Worm (Caenorhabditis elegans) whole organism, L4 larva: ENCODE results near the gene dcn-1.

ENCODE experiments used
- D1046.2 ChIP-seq: fragments of 200-800 bp; sonication (Bioruptor generic); IDR thresholded peaks from 2 replicates; pipeline ENCODE4 v1.3.6; 2022; ENCODE audit warnings: missing genetic modification characterization, missing compliant biosample characterization
- F49E8.2 ChIP-seq: sonication (generic microtip); optimal IDR thresholded peaks from 2 replicates; lab custom pipeline; 2016; ENCODE audit warnings: missing compliant biosample characterization, mild to moderate bottlenecking, missing genetic modification characterization, borderline replicate concordance
- T20F7.1 ChIP-seq: fragments of 200-800 bp; sonication (Bioruptor generic); optimal IDR thresholded peaks from 2 replicates; lab custom pipeline; 2018; ENCODE audit warnings: mild to moderate bottlenecking, missing genetic modification characterization, missing compliant biosample characterization
- T26A8.4 ChIP-seq: fragments of 200-800 bp; sonication (Bioruptor generic); IDR thresholded peaks from 2 replicates; pipeline ENCODE4 v1.3.6; 2022; ENCODE audit warnings: missing genetic modification characterization, missing compliant biosample characterization
- aha-1 ChIP-seq: fragments of 150-350 bp; peaks from one replicate; lab custom pipeline; 2014; ENCODE audit warnings: missing biosample characterization, missing genetic modification characterization
- attf-4 ChIP-seq: sonication (generic microtip); optimal IDR thresholded peaks from 3 replicates; lab custom pipeline; 2017; ENCODE audit warnings: missing biosample characterization, missing genetic modification characterization
- ceh-20 ChIP-seq: fragments of 200-800 bp; sonication (Bioruptor generic); IDR thresholded peaks from 2 replicates; pipeline ENCODE4 v1.3.6; 2022; ENCODE audit warnings: missing genetic modification reagents, missing genetic modification characterization, missing compliant biosample characterization
- ceh-28 ChIP-seq: fragments of 150-350 bp; optimal IDR thresholded peaks from 2 replicates; lab custom pipeline; 2014; ENCODE audit warnings: missing biosample characterization, missing genetic modification reagents, missing genetic modification characterization
- ceh-62 ChIP-seq: sonication (generic microtip); optimal IDR thresholded peaks from 2 replicates; lab custom pipeline; 2017; ENCODE audit warnings: missing biosample characterization, missing genetic modification characterization
- ceh-82 ChIP-seq: sonication (generic microtip); optimal IDR thresholded peaks from 2 replicates; lab custom pipeline; 2017; ENCODE audit warnings: missing biosample characterization, missing genetic modification characterization
- cey-2 ChIP-seq: sonication (generic microtip); optimal IDR thresholded peaks from 3 replicates; lab custom pipeline; 2017; ENCODE audit warnings: missing genetic modification characterization, mild to moderate bottlenecking, missing compliant biosample characterization, antibody characterized with exemption, borderline replicate concordance; ENCODE audit not compliant: insufficient read depth
- ctbp-1 ChIP-seq: fragments of 200-800 bp; sonication (Bioruptor generic); IDR thresholded peaks from 2 replicates; pipeline ENCODE4 v1.3.6; 2022; ENCODE audit warnings: missing genetic modification reagents, missing genetic modification characterization, missing compliant biosample characterization
- daf-16 ChIP-seq, 3 experiments: sonication (generic microtip); optimal IDR thresholded peaks; 2 replicates each; lab custom pipeline; 2016 to 2017; ENCODE audit warnings: missing genetic modification characterization in 3 of 3, missing genetic modification reagents in 3 of 3, mild to moderate bottlenecking in 2 of 3, missing compliant biosample characterization in 2 of 3, missing biosample characterization in 1 of 3, moderate library complexity in 1 of 3
- dmd-9 ChIP-seq: fragments of 200-800 bp; sonication (Bioruptor generic); IDR thresholded peaks from 2 replicates; pipeline ENCODE4 v1.3.6; 2022; ENCODE audit warnings: missing genetic modification reagents, missing genetic modification characterization, missing compliant biosample characterization
- dpl-1 ChIP-seq: fragments of 150-350 bp; optimal IDR thresholded peaks from 2 replicates; lab custom pipeline; 2014; ENCODE audit warnings: missing biosample characterization, missing genetic modification reagents, missing genetic modification characterization
- duxl-1 ChIP-seq: sonication (generic microtip); optimal IDR thresholded peaks from 2 replicates; lab custom pipeline; 2016; ENCODE audit warnings: mild to moderate bottlenecking, missing genetic modification characterization, moderate library complexity, missing compliant biosample characterization; ENCODE audit not compliant: poor library complexity
- dve-1 ChIP-seq: sonication (generic microtip); optimal IDR thresholded peaks from 2 replicates; lab custom pipeline; 2017; ENCODE audit warnings: antibody characterized with exemption, mild to moderate bottlenecking, missing genetic modification characterization, missing compliant biosample characterization; ENCODE audit not compliant: insufficient read depth
- fos-1 ChIP-seq: fragments of 150-350 bp; optimal IDR thresholded peaks from 2 replicates; lab custom pipeline; 2014; ENCODE audit warnings: missing biosample characterization, missing genetic modification characterization
- hif-1 ChIP-seq, 2 experiments: sonication (generic microtip); optimal IDR thresholded peaks; 2 replicates each; lab custom pipeline; 2016 to 2017; ENCODE audit warnings: missing compliant biosample characterization in 2 of 2, missing genetic modification characterization in 2 of 2, missing genetic modification reagents in 2 of 2, missing genotype in 2 of 2, mild to moderate bottlenecking in 1 of 2
- hlh-11 ChIP-seq: fragments of 200-800 bp; sonication (Bioruptor generic); optimal IDR thresholded peaks from 2 replicates; lab custom pipeline; 2018; ENCODE audit warnings: mild to moderate bottlenecking, missing genetic modification characterization, missing compliant biosample characterization
- lim-7 ChIP-seq: fragments of 200-800 bp; sonication (Bioruptor generic); IDR thresholded peaks from 2 replicates; pipeline ENCODE4 v1.3.6; 2022; ENCODE audit warnings: missing genetic modification characterization, missing compliant biosample characterization
- lin-15B ChIP-seq: fragments of 150-350 bp; sonication (generic microtip); optimal IDR thresholded peaks from 3 replicates; lab custom pipeline; 2014; ENCODE audit warnings: missing biosample characterization, missing genetic modification characterization
- lin-29 ChIP-seq: fragments of 200-800 bp; sonication (Bioruptor generic); IDR thresholded peaks from 2 replicates; pipeline ENCODE4 v1.3.6; 2022; ENCODE audit warnings: missing genetic modification reagents, missing genetic modification characterization, missing compliant biosample characterization
- lsy-2 ChIP-seq, 2 experiments: fragments of 150-350 bp in 1 of 2; sonication (generic microtip) in 1 of 2; optimal IDR thresholded peaks; 2 replicates each; lab custom pipeline; 2014 to 2017; ENCODE audit warnings: missing biosample characterization in 2 of 2, missing genetic modification characterization in 2 of 2
- madf-9 ChIP-seq: fragments of 200-800 bp; sonication (Bioruptor generic); conservative IDR thresholded peaks from 2 replicates; pipeline ENCODE4 v1.3.6; 2022; ENCODE audit warnings: missing genetic modification reagents, missing genetic modification characterization, missing compliant biosample characterization
- mdl-1 ChIP-seq, 2 experiments: fragments of 150-350 bp in 1 of 2; sonication (generic microtip) in 1 of 2; optimal IDR thresholded peaks; 2 replicates each; lab custom pipeline; 2014 to 2017; ENCODE audit warnings: missing biosample characterization in 2 of 2, missing genetic modification characterization in 2 of 2
- mep-1 ChIP-seq: fragments of 150-350 bp; sonication (generic microtip); optimal IDR thresholded peaks from 3 replicates; lab custom pipeline; 2014; ENCODE audit warnings: missing biosample characterization, missing genetic modification characterization
- mxl-3 ChIP-seq: fragments of 200-800 bp; sonication (Bioruptor generic); optimal IDR thresholded peaks from 2 replicates; lab custom pipeline; 2018; ENCODE audit warnings: mild to moderate bottlenecking, missing genetic modification characterization, missing compliant biosample characterization
- nhr-11 ChIP-seq: fragments of 150-350 bp; optimal IDR thresholded peaks from 2 replicates; lab custom pipeline; 2014; ENCODE audit warnings: missing biosample characterization, missing genetic modification characterization
- nhr-25 ChIP-seq: sonication (generic microtip); optimal IDR thresholded peaks from 2 replicates; lab custom pipeline; 2017; ENCODE audit warnings: missing genetic modification characterization, mild to moderate bottlenecking, missing compliant biosample characterization, antibody characterized with exemption, moderate library complexity, borderline replicate concordance; ENCODE audit not compliant: insufficient read depth
- nhr-28 ChIP-seq: fragments of 150-350 bp; optimal IDR thresholded peaks from 2 replicates; lab custom pipeline; 2014; ENCODE audit warnings: missing biosample characterization, missing genetic modification characterization
- nhr-42 ChIP-seq: fragments of 200-800 bp; sonication (Bioruptor generic); IDR thresholded peaks from 2 replicates; pipeline ENCODE4 v1.3.6; 2022; ENCODE audit warnings: missing genetic modification characterization, missing compliant biosample characterization
- pha-4 ChIP-seq, 2 experiments: fragments of 150-350 bp in 1 of 2; fragments of 200-800 bp in 1 of 2; sonication (Bioruptor generic) in 1 of 2; IDR thresholded peaks in 1 of 2; optimal IDR thresholded peaks in 1 of 2; 2 replicates each; pipeline versions ENCODE4 v1.3.6 to Lab custom; 2014 to 2022; ENCODE audit warnings: missing genetic modification characterization in 2 of 2, missing genetic modification reagents in 2 of 2, missing biosample characterization in 1 of 2, missing compliant biosample characterization in 1 of 2
- pqm-1 ChIP-seq: sonication (generic microtip); optimal IDR thresholded peaks from 2 replicates; lab custom pipeline; 2017; ENCODE audit warnings: missing biosample characterization, missing genetic modification characterization
- snpc-1.2 ChIP-seq: fragments of 200-800 bp; sonication (Bioruptor generic); IDR thresholded peaks from 2 replicates; pipeline ENCODE4 v1.3.6; 2022; ENCODE audit warnings: missing genetic modification reagents, missing genetic modification characterization, missing compliant biosample characterization
- unc-39 ChIP-seq: sonication (generic microtip); optimal IDR thresholded peaks from 2 replicates; lab custom pipeline; 2017; ENCODE audit warnings: missing biosample characterization, missing genetic modification characterization
- unc-62 ChIP-seq, 3 experiments: fragments of 150-350 bp in 1 of 3; sonication (generic microtip); optimal IDR thresholded peaks in 2 of 3; peaks in 1 of 3; 1 replicate in 1 of 3; 2 replicates in 2 of 3; lab custom pipeline; 2014 to 2017; ENCODE audit warnings: missing biosample characterization in 3 of 3, missing genetic modification characterization in 3 of 3, missing genetic modification reagents in 3 of 3, missing genotype in 1 of 3
- vab-7 ChIP-seq: fragments of 200-800 bp; sonication (Bioruptor generic); IDR thresholded peaks from 2 replicates; pipeline ENCODE4 v1.3.6; 2022; ENCODE audit warnings: missing genetic modification reagents, missing genetic modification characterization, missing compliant biosample characterization
- zag-1 ChIP-seq: fragments of 150-350 bp; optimal IDR thresholded peaks from 2 replicates; lab custom pipeline; 2014; ENCODE audit warnings: missing biosample characterization, missing genetic modification characterization

The dcn-1 gene

ce11 chrIII:4314502-4314901 is 790 bp downstream of the dcn-1 start:
- TF ChIP-seq daf-16 (GFP tag; optimal IDR thresholded peaks at IDR 0.05; lab: Kevin White, UChicago) (no peak), daf-16 (tag; optimal IDR thresholded peaks at IDR 0.05; lab: Kevin White, UChicago) (peak; percentile 36), mep-1 (tag; lab: Kevin White, UChicago) (no peak), mdl-1 (tag; optimal IDR thresholded peaks at IDR 0.05; lab: Kevin White, UChicago) (no peak), nhr-42 (GFP tag; lab: Robert Waterston, UW) (no peak), ctbp-1 (no peak), lim-7 (no peak), nhr-11 (tag; lab: Kevin White, UChicago) (no peak), nhr-28 (tag; lab: Kevin White, UChicago) (peak; percentile 22), lin-15B (no peak), snpc-1.2 (GFP tag; lab: Robert Waterston, UW) (no peak), T20F7.1 (GFP tag; lab: Kevin White, UChicago) (peak; percentile 2), ceh-82 (no peak), dmd-9 (GFP tag; lab: Robert Waterston, UW) (no peak), madf-9 (GFP tag; lab: Robert Waterston, UW) (no peak), lin-29 (no peak), unc-39 (no peak), hif-1 (tag; optimal IDR thresholded peaks at IDR 0.05; lab: Kevin White, UChicago) (no peak), pha-4 (GFP tag; IDR thresholded peaks at IDR 0.05; lab: Robert Waterston, UW) (no peak), pha-4 (tag; optimal IDR thresholded peaks at IDR 0.05; lab: Kevin White, UChicago) (no peak), pqm-1 (tag; lab: Kevin White, UChicago) (peak; percentile 80), F49E8.2 (tag; lab: Kevin White, UChicago) (no peak), dve-1 (tag; lab: Kevin White, UChicago) (peak; percentile 22), aha-1 (no peak), fos-1 (tag; lab: Kevin White, UChicago) (no peak), D1046.2 (GFP tag; lab: Robert Waterston, UW) (no peak), vab-7 (GFP tag; lab: Robert Waterston, UW) (no peak), ceh-28 (tag; lab: Kevin White, UChicago) (peak; percentile 41), zag-1 (tag; lab: Kevin White, UChicago) (no peak), ceh-62 (no peak), attf-4 (tag; lab: Kevin White, UChicago) (no peak), duxl-1 (tag; lab: Kevin White, UChicago) (no peak)

- TF ChIP-seq lsy-2 (tag; optimal IDR thresholded peaks at IDR 0.05; lab: Kevin White, UChicago) = peak in 1 of 2 experiments; percentile 25
- TF ChIP-seq unc-62 (GFP tag; optimal IDR thresholded peaks at IDR 0.05 in 1 of 2; lab: Kevin White, UChicago) = peak in 1 of 2 experiments; percentile 83
- TF ChIP-seq unc-62 (tag; optimal IDR thresholded peaks at IDR 0.05; lab: Kevin White, UChicago) = no peak
- 0 out of 2 replicates have a peak, but pooled peaks have one; percentile 25 for TF ChIP-seq ceh-20
- no peak for TF ChIP-seq hif-1 (tag; optimal IDR thresholded peaks at IDR 0.05; lab: Kevin White, UChicago)
- TF ChIP-seq nhr-25 (tag; lab: Kevin White, UChicago) = no peak
- peak; percentile 27 for TF ChIP-seq hlh-11 (tag; lab: Kevin White, UChicago)
- TF ChIP-seq dpl-1 (GFP tag; lab: Kevin White, UChicago) = peak; percentile 14
- TF ChIP-seq F49E8.2 (tag; lab: Kevin White, UChicago) = no peak
- TF ChIP-seq dve-1 (tag; lab: Kevin White, UChicago) = peak; percentile 25
- TF ChIP-seq mxl-3 = no peak
- TF ChIP-seq cey-2 (tag; lab: Kevin White, UChicago) = no peak
- peak; percentile 29 for TF ChIP-seq nhr-11 (tag; lab: Kevin White, UChicago)
- peak; percentile 12 for TF ChIP-seq nhr-28 (tag; lab: Kevin White, UChicago)
- TF ChIP-seq daf-16 (GFP tag; optimal IDR thresholded peaks at IDR 0.05; lab: Kevin White, UChicago) = peak in 1 of 2 experiments; percentile 5
- no peak for TF ChIP-seq daf-16 (tag; optimal IDR thresholded peaks at IDR 0.05; lab: Kevin White, UChicago)
- 0 out of 2 replicates have a peak, but pooled peaks have one; percentile 40 for TF ChIP-seq T26A8.4 (GFP tag; lab: Robert Waterston, UW)
Observed at ce11 chrIII:4317065-4317752, 3.5 kb downstream of the dcn-1 start, which contains the start of gene tag-131. Gene tag-131, plus strand, starts transcription at chrIII:4317702.
